Worm (Caenorhabditis elegans): Measurements from ENCODE around the gene D2096.13.

Gene D2096.13

DNA sequence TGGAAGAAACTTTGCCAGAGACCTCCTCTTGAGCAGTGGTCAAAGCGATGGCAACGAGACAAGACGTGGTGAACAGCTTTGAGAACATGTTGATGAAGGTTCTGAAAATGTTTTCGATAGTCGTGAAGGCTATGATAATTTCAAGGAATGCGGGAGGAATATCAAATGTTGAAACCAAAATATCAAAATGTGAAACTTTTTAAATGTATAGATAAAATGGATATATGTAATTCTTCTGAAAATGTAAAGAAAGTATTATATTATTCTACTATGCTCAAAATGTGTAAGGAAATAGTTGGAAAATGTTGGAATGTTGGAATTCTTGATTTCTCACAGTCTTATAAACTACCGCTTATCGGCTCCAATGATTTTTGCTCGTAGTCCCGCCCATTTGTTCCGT is 10.7 kb upstream of the D2096.13 start, which contains the start of gene D2096.6:
Gene D2096.6, minus strand, starts transcription at position 101 of the 400 bp plus-strand sequence.
- TF ChIP-seq ceh-34 (tag; optimal IDR thresholded peaks at IDR 0.05), result no peak
- no peak for TF ChIP-seq ttx-3 (tag; optimal IDR thresholded peaks at IDR 0.05)
- TF ChIP-seq unc-86 (tag; optimal IDR thresholded peaks at IDR 0.05), result no peak
- no peak for TF ChIP-seq pag-3 (tag; optimal IDR thresholded peaks at IDR 0.05; ENCODE audit: borderline replicate concordance)
- no peak for TF ChIP-seq pha-4 (tag; optimal IDR thresholded peaks at IDR 0.05)

DNA sequence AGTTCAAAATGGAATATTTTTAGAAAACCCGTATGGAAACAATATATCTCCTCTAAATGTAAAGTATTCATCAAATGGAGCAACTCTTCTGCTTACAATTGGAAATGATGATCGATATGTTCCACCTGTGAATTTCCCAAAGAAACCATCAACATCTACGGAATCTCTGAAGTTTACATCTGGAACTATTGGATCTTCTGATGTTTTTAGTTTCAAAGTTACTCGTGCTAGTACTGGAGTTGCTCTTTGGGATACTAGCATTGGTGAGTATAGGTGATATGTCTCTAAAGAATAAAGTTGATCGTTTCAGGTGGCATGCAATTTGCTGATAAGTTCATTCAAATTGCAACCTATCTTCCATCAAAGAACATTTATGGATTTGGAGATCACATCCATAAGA is 9.5 kb upstream of the D2096.13 start:
- TF ChIP-seq nfya-1 (tag; optimal IDR thresholded peaks at IDR 0.05) (no peak), ceh-45 (GFP tag; IDR thresholded peaks at IDR 0.05) (no peak)

DNA sequence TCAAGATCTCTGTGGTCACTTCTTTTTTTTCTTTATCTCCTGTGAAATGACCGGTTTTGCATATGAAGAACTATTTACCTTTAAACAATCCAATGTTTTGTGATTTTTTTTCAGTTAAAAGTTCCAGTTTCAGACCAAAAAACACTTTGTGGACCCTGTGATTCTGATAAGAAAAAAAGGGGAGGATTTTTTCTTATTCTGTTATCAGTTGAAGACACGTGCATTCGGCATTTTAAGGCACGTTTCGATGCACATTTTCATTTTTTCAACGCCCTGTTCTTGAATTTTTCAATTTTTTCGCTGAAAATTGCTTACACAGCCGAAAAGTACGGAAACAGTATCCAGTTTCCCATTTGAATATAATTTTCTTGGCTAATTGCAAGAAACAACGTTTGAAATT is 7.9 kb upstream of the D2096.13 start, which contains the start of gene aagr-1:
Gene aagr-1, plus strand, starts transcription at position 227 of the 400 bp plus-strand sequence.
- TF ChIP-seq sdc-2 (tag; optimal IDR thresholded peaks at IDR 0.05) (no peak), zip-5 (tag; optimal IDR thresholded peaks at IDR 0.05) (no peak), F13H6.1 (tag; optimal IDR thresholded peaks at IDR 0.05) (no peak)

DNA sequence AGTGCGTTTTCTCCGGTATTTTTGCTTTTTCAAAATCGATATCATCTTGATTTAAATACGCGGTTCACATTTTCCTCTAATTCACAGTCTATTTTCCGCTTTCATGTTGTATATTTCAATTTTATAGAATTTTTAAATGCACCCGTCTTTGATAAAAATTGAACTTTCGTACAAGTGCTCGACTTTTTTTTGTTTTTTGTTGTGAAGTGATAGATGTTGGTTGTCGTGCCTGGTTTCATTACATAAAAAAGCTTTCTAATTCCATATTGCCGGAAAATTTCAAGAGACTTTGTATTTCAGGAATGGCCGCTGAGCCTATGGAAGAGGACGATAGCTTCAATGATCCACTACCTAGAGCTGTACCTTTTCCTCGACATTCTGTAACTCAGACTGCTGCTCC is 4.8 kb upstream of the D2096.13 start, which contains the start of gene D2096.12:
Gene D2096.12, plus strand, starts transcription at position 301 of the 400 bp plus-strand sequence.
- TF ChIP-seq ama-1 (optimal IDR thresholded peaks at IDR 0.05) (no peak), hlh-30 (tag; optimal IDR thresholded peaks at IDR 0.05; ENCODE audit: insufficient read depth) (no peak), madf-2 (tag; optimal IDR thresholded peaks at IDR 0.05) (no peak), unc-55 (GFP tag; optimal IDR thresholded peaks at IDR 0.05) (no peak), rnt-1 (tag; optimal IDR thresholded peaks at IDR 0.05) (no peak), dve-1 (tag; optimal IDR thresholded peaks at IDR 0.05) (no peak), dmd-4 (tag; optimal IDR thresholded peaks at IDR 0.05; ENCODE audit: borderline replicate concordance) (no peak), odd-2 (tag; optimal IDR thresholded peaks at IDR 0.05) (no peak), ceh-14 (tag; optimal IDR thresholded peaks at IDR 0.05) (no peak), unc-3 (GFP tag; conservative IDR thresholded peaks at IDR 0.05) (no peak), unc-3 (tag; optimal IDR thresholded peaks at IDR 0.05) (no peak), ztf-16 (tag; optimal IDR thresholded peaks at IDR 0.05) (no peak), eyg-1 (tag; optimal IDR thresholded peaks at IDR 0.05) (no peak), hlh-15 (tag; optimal IDR thresholded peaks at IDR 0.05) (no peak), ceh-34 (tag; optimal IDR thresholded peaks at IDR 0.05) (no peak), hlh-8 (tag; optimal IDR thresholded peaks at IDR 0.05) (no peak), ceh-19 (GFP tag; optimal IDR thresholded peaks at IDR 0.05) (no peak)

- TF ChIP-seq hlh-15 (tag; optimal IDR thresholded peaks at IDR 0.05) (no peak), ceh-19 (GFP tag; optimal IDR thresholded peaks at IDR 0.05) (no peak), ahr-1 (tag; optimal IDR thresholded peaks at IDR 0.05) (no peak), ttx-3 (tag; optimal IDR thresholded peaks at IDR 0.05) (no peak), ceh-14 (tag; optimal IDR thresholded peaks at IDR 0.05) (no peak), C38D4.7 (GFP tag; optimal IDR thresholded peaks at IDR 0.05) (no peak), fax-1 (tag; optimal IDR thresholded peaks at IDR 0.05) (no peak), K09A11.1 (tag; optimal IDR thresholded peaks at IDR 0.05; ENCODE audit: insufficient read depth) (no peak), lim-6 (tag; optimal IDR thresholded peaks at IDR 0.05) (no peak), unc-42 (tag; optimal IDR thresholded peaks at IDR 0.05) (no peak), eyg-1 (tag; optimal IDR thresholded peaks at IDR 0.05) (no peak), ceh-22 (tag; optimal IDR thresholded peaks at IDR 0.05) (no peak), syd-9 (tag; optimal IDR thresholded peaks at IDR 0.05) (no peak)
Measured at ce11 chrIV:8360817-8361216, 2.4 kb upstream of the D2096.13 start, which contains the start of gene sqv-1. Gene sqv-1 (plus strand): TSS chrIV:8361117.

Data from whole organism, late embryonic.